Fruit fly (Drosophila melanogaster): ENCODE measurements around the gene GstD3.

The GstD3 gene

DNA sequence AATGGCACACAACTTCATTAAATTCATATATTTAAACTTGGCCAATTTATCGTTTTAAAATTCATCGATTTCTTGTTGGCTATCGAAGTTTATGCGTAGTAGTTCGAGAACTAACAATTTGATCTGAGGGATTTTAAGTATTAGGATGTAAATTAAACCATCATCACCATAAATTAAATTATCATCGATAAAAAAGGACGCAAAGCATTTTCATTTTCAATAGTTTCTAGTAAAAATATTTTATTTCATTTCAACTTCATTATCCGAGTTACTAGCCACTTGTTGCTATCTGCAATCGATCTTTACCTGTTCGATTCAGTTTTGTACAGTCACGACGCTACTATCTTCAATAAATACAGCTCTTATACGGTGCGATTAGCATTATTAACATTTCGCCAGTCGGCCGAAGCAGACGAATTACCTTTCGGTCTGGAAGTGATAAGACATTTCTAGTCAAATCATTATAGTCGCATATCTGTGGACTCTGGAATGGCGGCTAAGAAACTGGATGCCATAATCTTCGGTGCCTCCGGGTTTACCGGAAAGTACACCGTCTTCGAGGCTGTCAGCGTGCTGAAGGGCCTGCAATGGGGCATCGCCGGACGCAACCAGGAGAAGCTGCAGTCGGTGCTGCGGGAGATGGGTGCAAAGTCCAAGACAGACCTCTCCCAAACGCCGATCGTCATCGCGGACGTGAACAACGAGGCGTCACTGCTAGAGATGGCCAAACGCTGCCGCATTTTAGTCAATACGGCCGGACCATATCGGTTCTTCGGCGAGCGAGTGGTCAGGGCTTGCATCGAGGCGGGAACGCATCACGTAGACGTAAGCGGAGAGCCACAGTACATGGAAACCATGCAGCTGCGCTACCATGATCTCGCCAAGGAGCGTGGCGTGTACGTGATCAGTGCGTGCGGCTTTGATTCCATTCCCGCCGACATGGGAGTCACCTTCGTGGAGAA is 33.6 kb downstream of the GstD3 start, which contains the start of gene CG5167 (continued):
- TF ChIP-seq CG2129 (GFP tag; IDR thresholded peaks at IDR 0.05; ENCODE audit: partially characterized antibody) (no peak), grn (GFP tag; optimal IDR thresholded peaks at IDR 0.05) (peak; percentile 93), CG13894 (tag; optimal IDR thresholded peaks at IDR 0.05) (peak; percentile 13), CG12391 (tag; optimal IDR thresholded peaks at IDR 0.05) (peak; percentile 72), Pdp1 (GFP tag; optimal IDR thresholded peaks at IDR 0.05) (peak in 1 of 2 experiments; percentile 16), CG33557 (GFP tag; optimal IDR thresholded peaks at IDR 0.05) (peak; percentile 19), Xrp1 (GFP tag; IDR thresholded peaks at IDR 0.05) (peak; percentile 49), CG34224 (GFP tag; IDR thresholded peaks at IDR 0.05; ENCODE audit: partially characterized antibody) (peak; percentile 43; the same call in 2 of the 3 replicates), CG14710 (tag; optimal IDR thresholded peaks at IDR 0.05) (peak; percentile 51), row (GFP tag; IDR thresholded peaks at IDR 0.05) (peak; percentile 70), ind (GFP tag; optimal IDR thresholded peaks at IDR 0.05) (peak; percentile 27), Neu2 (GFP tag; optimal IDR thresholded peaks at IDR 0.05; ENCODE audit: borderline replicate concordance) (no peak), CG15601 (tag; optimal IDR thresholded peaks at IDR 0.05) (peak; percentile 37), luna (GFP tag; optimal IDR thresholded peaks at IDR 0.05) (peak; percentile 22), vvl (GFP tag; IDR thresholded peaks at IDR 0.05) (peak; percentile 49; the same call in 1 of the 2 replicates), CG2120 (GFP tag; optimal IDR thresholded peaks at IDR 0.05) (peak; percentile 44), CG13287 (GFP tag; IDR thresholded peaks at IDR 0.05; ENCODE audit: partially characterized antibody) (peak; percentile 52; the same call in 1 of the 2 replicates), CG11695 (GFP tag; IDR thresholded peaks at IDR 0.05) (peak; percentile 27; the same call in 1 of the 3 replicates), Fer1 (GFP tag; optimal IDR thresholded peaks at IDR 0.05) (peak; percentile 58), dmrt99B (tag; optimal IDR thresholded peaks at IDR 0.05) (no peak), phol (tag; optimal IDR thresholded peaks at IDR 0.05) (peak; percentile 48), CG11560 (tag; IDR thresholded peaks at IDR 0.05) (no peak), gsb-n (tag; optimal IDR thresholded peaks at IDR 0.05) (peak; percentile 7), Lhr (GFP tag; optimal IDR thresholded peaks at IDR 0.05) (no peak), CG2712 (tag; optimal IDR thresholded peaks at IDR 0.05) (peak; percentile 64), bigmax (GFP tag; optimal IDR thresholded peaks at IDR 0.05) (no peak), CG18476 (GFP tag; optimal IDR thresholded peaks at IDR 0.05) (no peak), jing (GFP tag; optimal IDR thresholded peaks at IDR 0.05) (no peak), CG10979 (tag; optimal IDR thresholded peaks at IDR 0.05) (peak; percentile 61), CG8290 (GFP tag; optimal IDR thresholded peaks at IDR 0.05) (peak; percentile 61), CG8290 (tag; optimal IDR thresholded peaks at IDR 0.05) (peak in 1 of 2 experiments; percentile 29), CG31388 (GFP tag; optimal IDR thresholded peaks at IDR 0.05) (no peak), onecut (GFP tag; IDR thresholded peaks at IDR 0.05) (peak; percentile 23; the same call in 1 of the 2 replicates), lbe (GFP tag; optimal IDR thresholded peaks at IDR 0.05) (peak; percentile 12), CG31441 (GFP tag; IDR thresholded peaks at IDR 0.05) (peak; percentile 38; the same call in 1 of the 2 replicates), lilli (GFP tag; optimal IDR thresholded peaks at IDR 0.05) (peak; percentile 45), aop (GFP tag; IDR thresholded peaks at IDR 0.05) (no peak), MESR4 (GFP tag; optimal IDR thresholded peaks at IDR 0.05) (peak; percentile 33), bcd (GFP tag; optimal IDR thresholded peaks at IDR 0.05) (no peak), hbn (GFP tag; IDR thresholded peaks at IDR 0.05; ENCODE audit: partially characterized antibody) (0 out of 2 replicates have a peak, but pooled peaks have one; percentile 17), cas (GFP tag; IDR thresholded peaks at IDR 0.05) (no peak), sug (tag; optimal IDR thresholded peaks at IDR 0.05) (peak; percentile 36), CG9727 (GFP tag; optimal IDR thresholded peaks at IDR 0.05) (peak; percentile 59), fd3F (GFP tag; optimal IDR thresholded peaks at IDR 0.05) (peak; percentile 3), CG7372 (GFP tag; IDR thresholded peaks at IDR 0.05) (no peak), CG1024 (GFP tag; IDR thresholded peaks at IDR 0.05) (no peak), odd (GFP tag; optimal IDR thresholded peaks at IDR 0.05) (peak; percentile 3)
